Fruit fly (Drosophila melanogaster) whole organism, embryonic: ENCODE data around the gene CG42495.
A peak's percentile ranks its signal among the peaks of the same experiment; 100 is the strongest.

Experiments used
- BEAF-32 ChIP-seq: fragments of 200-800 bp; sonication (Bioruptor generic); optimal IDR thresholded peaks from 3 replicates; lab custom pipeline; 2017; ENCODE audit warnings: missing biosample characterization, missing genetic modification characterization, mild to moderate bottlenecking, moderate library complexity, missing genetic modification reagents
- CG10274 ChIP-seq: fragments of 200-800 bp; sonication (Bioruptor generic); optimal IDR thresholded peaks from 3 replicates; lab custom pipeline; 2017; ENCODE audit warnings: missing biosample characterization, mild to moderate bottlenecking, missing genetic modification characterization
- CG11504 ChIP-seq: fragments of 200-800 bp; sonication (Bioruptor generic); optimal IDR thresholded peaks from 3 replicates; lab custom pipeline; 2019; ENCODE audit warnings: missing biosample characterization, mild to moderate bottlenecking, missing genetic modification characterization, moderate library complexity
- CG11695 ChIP-seq: fragments of 200-800 bp; sonication (Bioruptor generic); IDR thresholded peaks from 3 replicates; pipeline ENCODE4 v1.3.6; 2022; ENCODE audit warnings: missing biosample characterization, missing genetic modification characterization
- CG12659 ChIP-seq: fragments of 200-800 bp; sonication (Bioruptor generic); optimal IDR thresholded peaks from 3 replicates; lab custom pipeline; 2017; ENCODE audit warnings: mild to moderate bottlenecking, missing biosample characterization, missing genetic modification reagents, missing genetic modification characterization
- CG13287 ChIP-seq: fragments of 200-800 bp; sonication (Bioruptor generic); IDR thresholded peaks from 2 replicates; pipeline ENCODE4 v1.3.6; 2022; ENCODE audit warnings: missing biosample characterization, missing genetic modification characterization; ENCODE audit not compliant: partially characterized antibody
- CG14441 ChIP-seq: fragments of 200-800 bp; sonication (Bioruptor generic); IDR thresholded peaks from 2 replicates; pipeline ENCODE4 v1.3.6; 2022; ENCODE audit warnings: missing biosample characterization, missing genetic modification characterization
- CG1603 ChIP-seq: fragments of 200-800 bp; sonication (Bioruptor generic); optimal IDR thresholded peaks from 2 replicates; lab custom pipeline; 2019; ENCODE audit warnings: missing biosample characterization, mild to moderate bottlenecking, missing genetic modification characterization, moderate library complexity
- CG2678 ChIP-seq: fragments of 200-800 bp; sonication (Bioruptor generic); optimal IDR thresholded peaks from 3 replicates; lab custom pipeline; 2019; ENCODE audit warnings: missing biosample characterization, mild to moderate bottlenecking, missing genetic modification characterization, moderate library complexity
- CG32532 ChIP-seq: fragments of 200-800 bp; sonication (Bioruptor generic); IDR thresholded peaks from 2 replicates; pipeline ENCODE4 v1.3.6; 2022; ENCODE audit warnings: missing biosample characterization, missing genetic modification characterization
- CG34376 ChIP-seq: fragments of 200-800 bp; sonication (Bioruptor generic); optimal IDR thresholded peaks from 2 replicates; lab custom pipeline; 2018; ENCODE audit warnings: missing biosample characterization, mild to moderate bottlenecking, missing genetic modification characterization
- CG43689 ChIP-seq: fragments of 200-800 bp; sonication (Bioruptor generic); IDR thresholded peaks from 2 replicates; pipeline ENCODE4 v1.3.6; 2022; ENCODE audit warnings: missing biosample characterization, missing genetic modification characterization
- CG4404 ChIP-seq: fragments of 200-800 bp; sonication (Bioruptor generic); IDR thresholded peaks from 2 replicates; pipeline ENCODE4 v1.3.6; 2022; ENCODE audit warnings: missing biosample characterization, missing genetic modification characterization
- CG5180 ChIP-seq: fragments of 200-800 bp; sonication (Bioruptor generic); optimal IDR thresholded peaks from 3 replicates; lab custom pipeline; 2017; ENCODE audit warnings: missing biosample characterization, missing genetic modification characterization, mild to moderate bottlenecking, moderate library complexity, missing genetic modification reagents
- CG7372 ChIP-seq: fragments of 200-800 bp; sonication (Bioruptor generic); IDR thresholded peaks from 2 replicates; pipeline ENCODE4 v1.3.6; 2022; ENCODE audit warnings: missing biosample characterization, missing genetic modification characterization
- CG9797 ChIP-seq: fragments of 200-800 bp; sonication (Bioruptor generic); optimal IDR thresholded peaks from 3 replicates; lab custom pipeline; 2018; ENCODE audit warnings: missing biosample characterization, mild to moderate bottlenecking, missing genetic modification characterization
- Dp ChIP-seq: fragments of 200-800 bp; sonication (Bioruptor generic); optimal IDR thresholded peaks from 2 replicates; lab custom pipeline; 2018; ENCODE audit warnings: missing biosample characterization, mild to moderate bottlenecking, missing genetic modification characterization, moderate library complexity
- H15 ChIP-seq: fragments of 200-800 bp; sonication (Bioruptor generic); IDR thresholded peaks from 3 replicates; pipeline ENCODE4 v1.3.6; 2022; ENCODE audit warnings: missing biosample characterization, missing genetic modification characterization
- MESR4 ChIP-seq: fragments of 200-800 bp; sonication (Bioruptor generic); optimal IDR thresholded peaks from 2 replicates; lab custom pipeline; 2018; ENCODE audit warnings: missing biosample characterization, mild to moderate bottlenecking, missing genetic modification characterization, moderate library complexity
- Rfx ChIP-seq: fragments of 200-800 bp; sonication (Bioruptor generic); IDR thresholded peaks from 2 replicates; pipeline ENCODE4 v1.3.6; 2022; ENCODE audit warnings: missing biosample characterization, missing genetic modification characterization
- Scr ChIP-seq: fragments of 200-800 bp; sonication (Bioruptor generic); IDR thresholded peaks from 2 replicates; pipeline ENCODE4 v1.3.6; 2022; ENCODE audit warnings: missing biosample characterization, missing genetic modification characterization; ENCODE audit not compliant: partially characterized antibody
- Trl ChIP-seq, 3 experiments: fragments of >200 bp in 2 of 3; fragments of 200-800 bp in 1 of 3; sonication (Bioruptor generic) in 1 of 3; optimal IDR thresholded peaks; 2 replicates in 1 of 3; 3 replicates in 2 of 3; lab custom pipeline; 2016 to 2017; ENCODE audit warnings: missing biosample characterization in 1 of 3, missing genetic modification characterization in 1 of 3
- Vsx1 ChIP-seq: fragments of 200-800 bp; sonication (Bioruptor generic); optimal IDR thresholded peaks from 2 replicates; lab custom pipeline; 2017; ENCODE audit warnings: missing biosample characterization, mild to moderate bottlenecking, missing genetic modification characterization, missing genetic modification reagents
- amos ChIP-seq: fragments of 200-800 bp; sonication (Bioruptor generic); IDR thresholded peaks from 2 replicates; pipeline ENCODE4 v1.3.6; 2022; ENCODE audit warnings: missing biosample characterization, missing genetic modification characterization; ENCODE audit not compliant: partially characterized antibody
- ato ChIP-seq: fragments of 200-800 bp; sonication (Bioruptor generic); IDR thresholded peaks from 2 replicates; pipeline ENCODE4 v1.3.6; 2022; ENCODE audit warnings: missing biosample characterization, missing genetic modification characterization; ENCODE audit not compliant: partially characterized antibody
- crp ChIP-seq, 2 experiments: fragments of 200-800 bp; sonication (Bioruptor generic); optimal IDR thresholded peaks; 2 replicates in 1 of 2; 3 replicates in 1 of 2; lab custom pipeline; 2017; ENCODE audit warnings: missing biosample characterization in 2 of 2, missing genetic modification characterization in 2 of 2, mild to moderate bottlenecking in 1 of 2, moderate library complexity in 1 of 2
- exex ChIP-seq: fragments of 200-800 bp; sonication (Bioruptor generic); optimal IDR thresholded peaks from 4 replicates; lab custom pipeline; 2018; ENCODE audit warnings: missing biosample characterization, mild to moderate bottlenecking, missing genetic modification characterization, moderate library complexity
- fd96Cb ChIP-seq: fragments of 200-800 bp; sonication (Bioruptor generic); optimal IDR thresholded peaks from 2 replicates; lab custom pipeline; 2018; ENCODE audit warnings: missing biosample characterization, mild to moderate bottlenecking, missing genetic modification characterization, moderate library complexity
- gfzf ChIP-seq: fragments of 200-800 bp; sonication (Bioruptor generic); optimal IDR thresholded peaks from 2 replicates; lab custom pipeline; 2016; ENCODE audit warnings: missing biosample characterization, mild to moderate bottlenecking, missing genetic modification characterization, moderate library complexity
- grn ChIP-seq: fragments of 200-800 bp; sonication (Bioruptor generic); optimal IDR thresholded peaks from 3 replicates; lab custom pipeline; 2017; ENCODE audit warnings: missing biosample characterization, missing genetic modification characterization
- hkb ChIP-seq, 2 experiments: fragments of 200-800 bp in 1 of 2; fragments of >200 bp in 1 of 2; sonication (Bioruptor generic) in 1 of 2; IDR thresholded peaks in 1 of 2; optimal IDR thresholded peaks in 1 of 2; 2 replicates each; pipeline versions ENCODE4 v1.3.6 to Lab custom; 2017 to 2022; ENCODE audit warnings: missing biosample characterization in 1 of 2, missing genetic modification characterization in 1 of 2
- insv ChIP-seq, 2 experiments: fragments of 200-800 bp; sonication (Bioruptor generic); optimal IDR thresholded peaks; 3 replicates each; lab custom pipeline; 2016 to 2018; ENCODE audit warnings: missing biosample characterization in 2 of 2, missing genetic modification characterization in 2 of 2
- kay ChIP-seq: fragments of 200-800 bp; sonication (Bioruptor generic); optimal IDR thresholded peaks from 2 replicates; lab custom pipeline; 2016; ENCODE audit warnings: missing biosample characterization, missing genetic modification characterization
- mirr ChIP-seq: fragments of 200-800 bp; sonication (Bioruptor generic); optimal IDR thresholded peaks from 3 replicates; lab custom pipeline; 2018; ENCODE audit warnings: missing biosample characterization, mild to moderate bottlenecking, missing genetic modification characterization
- sisA ChIP-seq: fragments of 200-800 bp; sonication (Bioruptor generic); IDR thresholded peaks from 2 replicates; pipeline ENCODE4 v1.3.6; 2022; ENCODE audit warnings: missing biosample characterization, missing genetic modification characterization
- trem ChIP-seq: fragments of 200-800 bp; optimal IDR thresholded peaks from 3 replicates; lab custom pipeline; 2019; ENCODE audit warnings: missing biosample characterization, mild to moderate bottlenecking, missing genetic modification characterization, moderate library complexity
- vnd ChIP-seq: fragments of 200-800 bp; sonication (Bioruptor generic); IDR thresholded peaks from 3 replicates; pipeline ENCODE4 v1.3.6; 2022; ENCODE audit warnings: missing biosample characterization, missing genetic modification characterization; ENCODE audit not compliant: partially characterized antibody

The CG42495 gene

DNA sequence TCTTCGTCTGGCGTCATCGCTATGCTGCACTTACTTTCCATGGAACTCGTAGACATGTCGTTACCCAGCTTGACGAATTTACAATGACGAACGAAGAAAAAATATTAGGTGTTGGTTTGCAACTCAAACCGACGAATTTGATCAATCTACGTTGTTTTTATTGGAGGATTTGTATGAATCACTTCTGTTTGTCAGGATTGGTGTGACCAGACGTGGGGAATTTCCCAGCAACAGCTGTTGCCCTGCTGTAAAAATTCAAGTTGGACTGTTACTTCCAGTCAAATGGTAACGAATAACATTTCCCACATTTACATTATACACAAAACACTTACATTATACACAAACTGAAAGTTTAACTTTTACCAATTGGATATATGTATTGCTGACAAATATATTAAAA lies 16.7 kb downstream of the CG42495 start, which contains the start of gene Chmp1 (continued):
- TF ChIP-seq gfzf (GFP tag; lab: Kevin White, UChicago) (peak; percentile 63), crp (GFP tag; optimal IDR thresholded peaks at IDR 0.05; lab: Kevin White, UChicago) (peak in 1 of 2 experiments; percentile 86), vnd (GFP tag; lab: Robert Waterston, UW) (no peak), MESR4 (GFP tag; lab: Kevin White, UChicago) (peak; percentile 90), CG5180 (peak; percentile 86), CG7372 (GFP tag; lab: Robert Waterston, UW) (no peak), amos (GFP tag; lab: Robert Waterston, UW) (peak; percentile 47), insv (GFP tag; optimal IDR thresholded peaks at IDR 0.05; lab: Kevin White, UChicago) (peak in 1 of 2 experiments; percentile 93), Dp (peak; percentile 9), kay (GFP tag; lab: Kevin White, UChicago) (peak; percentile 94), trem (tag; lab: Kevin White, UChicago) (peak; percentile 57), Scr (GFP tag; lab: Robert Waterston, UW) (peak; percentile 36), CG13287 (peak; percentile 62)
- TF ChIP-seq, all 482 proteins: peak for 29

DNA sequence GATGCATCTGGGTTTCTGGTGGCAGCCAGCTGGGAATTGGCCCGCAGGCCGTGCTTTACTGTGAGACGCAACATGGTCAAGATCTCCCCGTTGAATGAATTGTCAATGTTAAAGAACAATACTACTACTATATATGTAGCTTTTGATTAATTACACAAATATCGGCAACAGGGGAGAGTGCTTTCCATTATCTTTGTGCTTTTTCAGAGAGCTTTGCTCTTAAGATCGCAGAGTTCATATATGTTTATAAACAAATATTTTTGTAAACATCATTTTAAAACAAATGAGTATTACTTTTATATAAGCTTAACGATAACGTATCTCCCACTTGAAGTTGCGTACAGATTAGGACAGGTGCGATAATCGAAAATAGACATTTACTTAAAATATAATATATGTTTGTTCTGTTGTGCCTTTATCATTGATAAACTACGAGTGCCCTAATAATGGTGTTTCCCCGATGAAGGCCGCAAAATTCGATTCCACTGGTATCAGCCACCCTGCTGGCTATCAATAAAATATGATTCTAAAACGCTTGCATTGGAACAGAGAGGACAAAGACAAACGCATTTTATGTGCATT lies 19.1 kb downstream of the CG42495 start, which contains the start of gene Cyp12c1:
TSS of gene Cyp12c1 (minus strand) at position 100 of the 582 bp plus-strand sequence.
- TF ChIP-seq CG32532 (GFP tag; lab: Robert Waterston, UW) (no peak), exex (tag; lab: Kevin White, UChicago) (peak; percentile 97), CG9797 (no peak), H15 (GFP tag; lab: Robert Waterston, UW) (no peak), ato (GFP tag; lab: Robert Waterston, UW) (no peak), CG11504 (tag; lab: Kevin White, UChicago) (peak; percentile 88), grn (GFP tag; lab: Kevin White, UChicago) (peak; percentile 79), fd96Cb (tag; lab: Kevin White, UChicago) (no peak), CG2678 (tag; lab: Kevin White, UChicago) (no peak), CG14441 (GFP tag; lab: Robert Waterston, UW) (0 out of 2 replicates have a peak, but pooled peaks have one; percentile 22), CG43689 (GFP tag; lab: Robert Waterston, UW) (no peak), CG34376 (GFP tag; lab: Kevin White, UChicago) (peak; percentile 7), CG12659 (GFP tag; lab: Kevin White, UChicago) (no peak), Rfx (GFP tag; lab: Robert Waterston, UW) (no peak), CG4404 (GFP tag; lab: Robert Waterston, UW) (no peak), hkb (optimal IDR thresholded peaks at IDR 0.05; lab: Kevin White, UChicago) (no peak), hkb (GFP tag; IDR thresholded peaks at IDR 0.05; lab: Robert Waterston, UW) (no peak), sisA (GFP tag; lab: Robert Waterston, UW) (no peak), CG10274 (GFP tag; lab: Kevin White, UChicago) (no peak), BEAF-32 (GFP tag; lab: Kevin White, UChicago) (peak; percentile 24), mirr (GFP tag; lab: Kevin White, UChicago) (peak; percentile 4), CG11695 (GFP tag; lab: Robert Waterston, UW) (no peak), Vsx1 (GFP tag; lab: Kevin White, UChicago) (peak; percentile 74), Trl (optimal IDR thresholded peaks at IDR 0.05; lab: Kevin White, UChicago) (peak in 1 of 2 experiments; percentile 5), Trl (GFP tag; optimal IDR thresholded peaks at IDR 0.05; lab: Kevin White, UChicago) (no peak), CG1603 (tag; lab: Kevin White, UChicago) (peak; percentile 11)
